Comparison of ENCODE assay signal across 1 fruit fly cellular context in genomic region chr3L:20602634-20603033, dm6.
A peak's percentile ranks its signal among the peaks of the same experiment; 100 is the strongest.
TF ChIP-seq lines count a peak whose summit lies in the region.

No protein-coding gene starts in this region.

TF ChIP-seq in whole organism, prepupa, 60 proteins besides CTCF, POLR2A, EP300 and RAD21 (continued from another document):
- 0 out of 2 replicates have a peak, but pooled peaks have one; percentile 33 for TF ChIP-seq CG15336 (GFP tag; IDR thresholded peaks at IDR 0.05; lab: Robert Waterston, UW)
- peak; percentile 29 for TF ChIP-seq CG10631 (GFP tag; optimal IDR thresholded peaks at IDR 0.05; lab: Kevin White, UChicago)
- TF ChIP-seq CG8632 (GFP tag; optimal IDR thresholded peaks at IDR 0.05; lab: Kevin White, UChicago) = no peak
- TF ChIP-seq Sox102F (GFP tag; optimal IDR thresholded peaks at IDR 0.05; lab: Kevin White, UChicago) = no peak
- TF ChIP-seq Blimp-1 (GFP tag; optimal IDR thresholded peaks at IDR 0.05; lab: Kevin White, UChicago) = no peak
- 0 out of 3 replicates have a peak, but pooled peaks have one; percentile 27 for TF ChIP-seq CG8119 (GFP tag; IDR thresholded peaks at IDR 0.05; lab: Robert Waterston, UW)
- TF ChIP-seq CG4318 (GFP tag; optimal IDR thresholded peaks at IDR 0.05; lab: Kevin White, UChicago) = peak; percentile 1
- no peak for TF ChIP-seq CG16779 (tag; optimal IDR thresholded peaks at IDR 0.05; lab: Kevin White, UChicago)
- no peak for TF ChIP-seq CG7368 (GFP tag; optimal IDR thresholded peaks at IDR 0.05; lab: Kevin White, UChicago)
